Worm (Caenorhabditis elegans): ENCODE data around the gene W07G4.2.

DNA sequence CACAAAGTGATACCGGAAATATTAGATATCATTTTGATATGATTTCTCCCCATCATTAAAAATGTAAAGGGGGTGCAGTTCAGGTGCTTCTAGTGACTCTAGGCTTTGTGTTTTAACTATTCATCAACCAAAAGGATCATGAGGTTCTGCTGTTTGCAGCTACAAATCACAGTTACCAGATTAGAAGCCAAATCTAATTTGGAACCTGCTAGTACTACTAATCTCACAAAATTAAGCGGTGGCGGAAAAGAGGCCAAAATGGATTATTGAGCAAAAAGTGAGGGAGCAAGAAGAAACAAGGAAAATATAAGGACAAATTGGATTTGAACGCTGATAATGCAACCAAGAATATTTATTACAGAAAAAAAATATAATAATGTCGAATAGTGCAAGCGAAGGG is 37.8 kb upstream of the W07G4.2 start:
- no peak for TF ChIP-seq pros-1 (tag; optimal IDR thresholded peaks at IDR 0.05)
- no peak for TF ChIP-seq C08G9.2 (tag; optimal IDR thresholded peaks at IDR 0.05)
- TF ChIP-seq elt-4 (tag; optimal IDR thresholded peaks at IDR 0.05) = no peak
